Worm (Caenorhabditis elegans): ENCODE data around the gene C47E8.1.

Gene C47E8.1

DNA sequence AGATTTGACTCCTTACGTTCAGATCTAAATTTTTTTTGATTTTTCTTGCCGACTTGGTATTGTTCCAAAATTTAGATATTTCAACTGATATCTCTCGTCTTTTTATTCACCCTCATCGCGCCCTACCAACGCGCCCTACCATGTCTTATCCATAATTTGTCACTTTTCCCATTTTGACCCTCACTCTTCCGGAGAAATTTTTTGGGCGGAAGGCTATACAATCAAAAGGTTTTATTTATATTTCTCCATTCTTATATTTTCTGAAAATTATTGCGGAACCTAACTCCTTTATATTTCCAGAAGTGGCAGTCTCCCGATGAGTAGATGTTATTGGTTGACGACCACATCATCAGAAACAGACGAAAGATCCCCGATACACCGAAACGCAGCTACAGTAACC lies 45.0 kb upstream of the C47E8.1 start, which contains the start of gene hot-1:
Gene hot-1, plus strand, starts transcription at position 301 of the 400 bp plus-strand sequence.
- TF ChIP-seq ceh-79 (tag; optimal IDR thresholded peaks at IDR 0.05) = no peak
- TF ChIP-seq chd-7 (tag; optimal IDR thresholded peaks at IDR 0.05) = no peak
- no peak for TF ChIP-seq mel-28 (tag; optimal IDR thresholded peaks at IDR 0.05; ENCODE audit: borderline replicate concordance)
- TF ChIP-seq C17E4.6 (GFP tag; IDR thresholded peaks at IDR 0.05) = no peak
- no peak for TF ChIP-seq snpc-1.1 (tag; optimal IDR thresholded peaks at IDR 0.05; ENCODE audit: insufficient read depth)
- TF ChIP-seq zfh-2 (GFP tag; conservative IDR thresholded peaks at IDR 0.05) = no peak
- no peak for TF ChIP-seq mes-4 (tag; optimal IDR thresholded peaks at IDR 0.05)
- TF ChIP-seq ztf-25 (GFP tag; IDR thresholded peaks at IDR 0.05) = no peak
- no peak for TF ChIP-seq Y56A3A.18 (GFP tag; IDR thresholded peaks at IDR 0.05)
- TF ChIP-seq hsf-1 (GFP tag; IDR thresholded peaks at IDR 0.05) = no peak
- TF ChIP-seq lin-54 (GFP tag; optimal IDR thresholded peaks at IDR 0.05) = no peak
- TF ChIP-seq F52B5.7 (tag; optimal IDR thresholded peaks at IDR 0.05) = no peak
- TF ChIP-seq T07F8.4 (tag; optimal IDR thresholded peaks at IDR 0.05) = no peak
- no peak for TF ChIP-seq ccch-3 (GFP tag; optimal IDR thresholded peaks at IDR 0.05)
- no peak for TF ChIP-seq ceh-100 (GFP tag; IDR thresholded peaks at IDR 0.05)
- no peak for TF ChIP-seq B0261.1 (tag; optimal IDR thresholded peaks at IDR 0.05)
- TF ChIP-seq F39B2.1 (GFP tag; IDR thresholded peaks at IDR 0.05) = no peak
- no peak for TF ChIP-seq ztf-28 (GFP tag; IDR thresholded peaks at IDR 0.05)

DNA sequence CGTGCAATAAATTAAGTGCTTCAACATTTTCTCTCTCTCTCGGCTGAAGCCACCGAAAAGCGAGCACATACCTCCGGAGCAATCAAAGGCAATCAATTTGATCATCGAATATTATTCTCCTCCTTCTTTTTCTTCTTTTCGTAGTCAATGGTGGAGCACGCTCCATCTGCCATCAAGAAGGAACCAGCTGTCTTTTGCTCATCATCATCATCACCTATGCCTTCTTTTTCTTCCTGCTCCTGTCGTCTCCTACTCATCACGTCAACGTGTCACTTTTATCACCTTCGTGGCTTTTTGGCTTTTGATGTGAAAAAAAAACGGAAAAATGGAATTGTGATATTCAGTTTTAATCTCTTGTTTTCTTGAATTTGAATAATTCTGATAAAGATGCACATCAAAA lies 40.2 kb upstream of the C47E8.1 start:
- TF ChIP-seq T26A5.8 (tag; optimal IDR thresholded peaks at IDR 0.05) = no peak
- no peak for TF ChIP-seq dpff-1 (tag; optimal IDR thresholded peaks at IDR 0.05)
- no peak for TF ChIP-seq F57A8.1 (GFP tag; optimal IDR thresholded peaks at IDR 0.05)
- no peak for TF ChIP-seq F37B4.10 (GFP tag; IDR thresholded peaks at IDR 0.05)
- TF ChIP-seq egrh-3 (GFP tag; IDR thresholded peaks at IDR 0.05) = no peak
- no peak for TF ChIP-seq lag-1 (GFP tag; IDR thresholded peaks at IDR 0.05)
- no peak for TF ChIP-seq ceh-100 (GFP tag; IDR thresholded peaks at IDR 0.05)
- no peak for TF ChIP-seq B0336.3 (GFP tag; IDR thresholded peaks at IDR 0.05)
- no peak for TF ChIP-seq attf-3 (GFP tag; conservative IDR thresholded peaks at IDR 0.05)
- TF ChIP-seq Y79H2A.3 (GFP tag; conservative IDR thresholded peaks at IDR 0.05) = no peak
- no peak for TF ChIP-seq chd-7 (tag; optimal IDR thresholded peaks at IDR 0.05)
- TF ChIP-seq hrde-1 (tag; optimal IDR thresholded peaks at IDR 0.05; ENCODE audit: borderline replicate concordance) = no peak
- no peak for TF ChIP-seq ztf-28 (GFP tag; IDR thresholded peaks at IDR 0.05)
- TF ChIP-seq dpl-1 (GFP tag; optimal IDR thresholded peaks at IDR 0.05) = no peak
- no peak for TF ChIP-seq madf-3 (GFP tag; IDR thresholded peaks at IDR 0.05)
- TF ChIP-seq madf-6 (GFP tag; IDR thresholded peaks at IDR 0.05) = no peak
- TF ChIP-seq tbx-9 (tag; optimal IDR thresholded peaks at IDR 0.05; ENCODE audit: borderline replicate concordance) = no peak
- no peak for TF ChIP-seq cebp-1 (GFP tag; IDR thresholded peaks at IDR 0.05)
- no peak for TF ChIP-seq cebp-1 (tag; optimal IDR thresholded peaks at IDR 0.05)

DNA sequence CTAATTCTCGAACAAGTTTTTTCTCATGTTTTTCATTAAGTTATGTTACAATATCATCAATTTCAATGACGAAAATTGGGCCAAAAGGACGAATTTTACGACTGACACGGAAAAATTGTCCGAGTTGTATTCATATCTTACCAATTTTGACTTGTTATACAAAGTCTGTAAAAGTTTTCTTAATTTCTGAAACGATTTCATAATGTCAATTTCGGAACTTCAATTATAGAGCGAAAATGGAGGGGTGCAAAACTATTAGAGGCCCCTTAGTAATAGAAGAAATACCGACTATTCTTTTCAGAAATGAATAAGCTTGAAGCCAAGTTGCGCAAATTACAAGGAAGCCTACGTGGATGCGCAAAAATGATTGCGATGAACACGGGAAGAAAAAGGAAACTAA lies 34.2 kb upstream of the C47E8.1 start, which contains the start of gene F43D2.3:
Gene F43D2.3, plus strand, starts transcription at position 301 of the 400 bp plus-strand sequence.
- TF ChIP-seq let-607 (tag; optimal IDR thresholded peaks at IDR 0.05) (no peak), mcd-1 (GFP tag; IDR thresholded peaks at IDR 0.05) (no peak), him-1 (tag; optimal IDR thresholded peaks at IDR 0.05) (no peak), egl-18 (GFP tag; IDR thresholded peaks at IDR 0.05) (no peak), lin-54 (GFP tag; optimal IDR thresholded peaks at IDR 0.05) (no peak), aptf-2 (GFP tag; conservative IDR thresholded peaks at IDR 0.05) (no peak), lin-26 (GFP tag; IDR thresholded peaks at IDR 0.05) (no peak), nfyb-1 (GFP tag; IDR thresholded peaks at IDR 0.05) (no peak), pha-4 (tag; optimal IDR thresholded peaks at IDR 0.05) (no peak), B0261.1 (tag; optimal IDR thresholded peaks at IDR 0.05) (no peak), T07F8.4 (tag; optimal IDR thresholded peaks at IDR 0.05) (no peak), mel-28 (tag; optimal IDR thresholded peaks at IDR 0.05; ENCODE audit: borderline replicate concordance) (no peak), F57C9.4 (tag; optimal IDR thresholded peaks at IDR 0.05) (no peak)

All from whole organism, young adult.